Worm (Caenorhabditis elegans): ENCODE data around the gene C09B8.3.

The C09B8.3 gene

ce11 chrX:5995613-5996206 lies 14.8 kb downstream of the C09B8.3 start, which contains the start of gene inx-3:
inx-3 (plus strand) TSS chrX:5996156.
- TF ChIP-seq hlh-6 (tag; optimal IDR thresholded peaks at IDR 0.05) (peak; percentile 32), eyg-1 (tag; optimal IDR thresholded peaks at IDR 0.05) (peak; percentile 40), sdc-2 (tag; optimal IDR thresholded peaks at IDR 0.05) (peak; percentile 42), ceh-6 (GFP tag; optimal IDR thresholded peaks at IDR 0.05) (no peak), ceh-31 (tag; optimal IDR thresholded peaks at IDR 0.05) (peak; percentile 43), lin-11 (tag; optimal IDR thresholded peaks at IDR 0.05) (no peak), ref-2 (tag; optimal IDR thresholded peaks at IDR 0.05) (peak; percentile 38), lim-6 (tag; optimal IDR thresholded peaks at IDR 0.05) (no peak), syd-9 (tag; optimal IDR thresholded peaks at IDR 0.05) (peak; percentile 29), ceh-2 (tag; optimal IDR thresholded peaks at IDR 0.05) (peak; percentile 17), sox-2 (GFP tag; IDR thresholded peaks at IDR 0.05) (no peak), C08G9.2 (tag; optimal IDR thresholded peaks at IDR 0.05) (peak; percentile 24), tbx-2 (tag; optimal IDR thresholded peaks at IDR 0.05) (peak; percentile 63), hlh-15 (tag; optimal IDR thresholded peaks at IDR 0.05) (no peak), hlh-8 (tag; optimal IDR thresholded peaks at IDR 0.05) (peak; percentile 22), nhr-232 (tag; optimal IDR thresholded peaks at IDR 0.05) (peak; percentile 24), ceh-34 (tag; optimal IDR thresholded peaks at IDR 0.05) (peak; percentile 56), ceh-18 (tag; optimal IDR thresholded peaks at IDR 0.05) (no peak), hlh-13 (GFP tag; optimal IDR thresholded peaks at IDR 0.05) (no peak), T23F11.4 (GFP tag; optimal IDR thresholded peaks at IDR 0.05) (peak; percentile 48)

ce11 chrX:5994004-5994403 lies 16.5 kb downstream of the C09B8.3 start:
- TF ChIP-seq C08G9.2 (tag; optimal IDR thresholded peaks at IDR 0.05) (no peak), sox-2 (GFP tag; IDR thresholded peaks at IDR 0.05) (peak; percentile 66)

ce11 chrX:5992770-5993169 lies 17.7 kb downstream of the C09B8.3 start, which contains the start of gene F22F4.5:
F22F4.5 (minus strand) TSS chrX:5992870.
- TF ChIP-seq ahr-1 (tag; optimal IDR thresholded peaks at IDR 0.05) (no peak), lin-11 (tag; optimal IDR thresholded peaks at IDR 0.05) (no peak), ztf-16 (tag; optimal IDR thresholded peaks at IDR 0.05) (no peak), ceh-2 (tag; optimal IDR thresholded peaks at IDR 0.05) (no peak), fkh-10 (GFP tag; optimal IDR thresholded peaks at IDR 0.05) (no peak), T23F11.4 (GFP tag; optimal IDR thresholded peaks at IDR 0.05) (no peak), ceh-48 (tag; optimal IDR thresholded peaks at IDR 0.05) (no peak), sox-2 (GFP tag; IDR thresholded peaks at IDR 0.05) (no peak), Y22D7AL.16 (tag; optimal IDR thresholded peaks at IDR 0.05) (no peak), ceh-14 (tag; optimal IDR thresholded peaks at IDR 0.05) (no peak), sdc-2 (tag; optimal IDR thresholded peaks at IDR 0.05) (no peak), pqm-1 (tag; optimal IDR thresholded peaks at IDR 0.05) (no peak), mec-3 (tag; optimal IDR thresholded peaks at IDR 0.05; ENCODE audit: borderline replicate concordance) (no peak), ama-1 (optimal IDR thresholded peaks at IDR 0.05) (no peak), ceh-31 (tag; optimal IDR thresholded peaks at IDR 0.05) (no peak), tbx-7 (tag; optimal IDR thresholded peaks at IDR 0.05) (no peak), fkh-6 (tag; optimal IDR thresholded peaks at IDR 0.05) (no peak), unc-86 (tag; optimal IDR thresholded peaks at IDR 0.05) (no peak)

- TF ChIP-seq C38D4.7 (GFP tag; optimal IDR thresholded peaks at IDR 0.05), result no peak
- no peak for TF ChIP-seq pha-4 (tag; optimal IDR thresholded peaks at IDR 0.05)
- TF ChIP-seq sdc-2 (tag; optimal IDR thresholded peaks at IDR 0.05), result no peak
- no peak for TF ChIP-seq sox-2 (GFP tag; IDR thresholded peaks at IDR 0.05)
- TF ChIP-seq fax-1 (tag; optimal IDR thresholded peaks at IDR 0.05), result no peak
- TF ChIP-seq hlh-6 (tag; optimal IDR thresholded peaks at IDR 0.05), result no peak
- TF ChIP-seq odd-2 (tag; optimal IDR thresholded peaks at IDR 0.05), result no peak
- no peak for TF ChIP-seq tbx-7 (tag; optimal IDR thresholded peaks at IDR 0.05)
- TF ChIP-seq F13H6.1 (tag; optimal IDR thresholded peaks at IDR 0.05), result no peak
- no peak for TF ChIP-seq K09A11.1 (tag; optimal IDR thresholded peaks at IDR 0.05; ENCODE audit: insufficient read depth)
- TF ChIP-seq ceh-6 (GFP tag; optimal IDR thresholded peaks at IDR 0.05), result no peak
- no peak for TF ChIP-seq unc-42 (tag; optimal IDR thresholded peaks at IDR 0.05)
- TF ChIP-seq ceh-2 (tag; optimal IDR thresholded peaks at IDR 0.05), result no peak
Measured at ce11 chrX:5987910-5988309, 22.6 kb downstream of the C09B8.3 start.

Measured in whole organism, late embryonic.